Worm (Caenorhabditis elegans) whole organism, L1 larva: ENCODE results near the gene trm-1.

Experiments
- C16A3.4 ChIP-seq: fragments of 150-350 bp; optimal IDR thresholded peaks from 2 replicates; lab custom pipeline; 2014; ENCODE audit warnings: missing biosample characterization, missing genetic modification characterization
- ama-1 ChIP-seq: fragments of 150-350 bp; optimal IDR thresholded peaks from 2 replicates; lab custom pipeline; 2014
- efl-1 ChIP-seq, 4 experiments: fragments of 150-350 bp; optimal IDR thresholded peaks in 3 of 4; peaks in 1 of 4; 1 replicate in 1 of 4; 2 replicates in 3 of 4; lab custom pipeline; 2014; ENCODE audit warnings: missing biosample characterization in 2 of 4, missing genetic modification characterization in 2 of 4, missing genetic modification reagents in 2 of 4
- ets-5 ChIP-seq: fragments of 200-800 bp; sonication (Bioruptor generic); IDR thresholded peaks from 2 replicates; pipeline ENCODE4 v1.3.6; 2022; ENCODE audit warnings: missing genetic modification characterization, missing compliant biosample characterization
- fos-1 ChIP-seq: fragments of 150-350 bp; optimal IDR thresholded peaks from 2 replicates; lab custom pipeline; 2014; ENCODE audit warnings: missing biosample characterization, missing genetic modification characterization
- nhr-12 ChIP-seq: sonication (generic microtip); optimal IDR thresholded peaks from 2 replicates; lab custom pipeline; 2017; ENCODE audit warnings: missing biosample characterization, missing genetic modification characterization
- nhr-237 ChIP-seq: fragments of 150-350 bp; optimal IDR thresholded peaks from 2 replicates; lab custom pipeline; 2014; ENCODE audit warnings: missing biosample characterization, missing genetic modification characterization
- nhr-28 ChIP-seq: fragments of 150-350 bp; optimal IDR thresholded peaks from 2 replicates; lab custom pipeline; 2014; ENCODE audit warnings: missing biosample characterization, missing genetic modification characterization
- snpc-4 ChIP-seq: fragments of 150-350 bp; optimal IDR thresholded peaks from 2 replicates; lab custom pipeline; 2014; ENCODE audit warnings: missing biosample characterization, missing genetic modification characterization

- no peak for TF ChIP-seq fos-1
- TF ChIP-seq nhr-12 (tag; lab: Kevin White, UChicago), result no peak
- TF ChIP-seq snpc-4 (tag; lab: Kevin White, UChicago), result no peak
- no peak for TF ChIP-seq C16A3.4
- no peak for TF ChIP-seq nhr-237
- TF ChIP-seq nhr-28 (tag; lab: Kevin White, UChicago), result no peak
- no peak for TF ChIP-seq ets-5 (GFP tag; lab: Robert Waterston, UW)
- no peak for TF ChIP-seq ama-1 (lab: Kevin White, UChicago)
- no peak for TF ChIP-seq efl-1 (optimal IDR thresholded peaks at IDR 0.05; lab: Kevin White, UChicago)
- peak in 1 of 2 experiments; percentile 84 for TF ChIP-seq efl-1 (GFP tag; optimal IDR thresholded peaks at IDR 0.05 in 1 of 2; lab: Kevin White, UChicago)
Observed at ce11 chrV:14212813-14213212, 27.4 kb upstream of the trm-1 start.
